Worm (Caenorhabditis elegans) whole organism, L4/young adult: Measurements from ENCODE around the gene best-21.

Experiments used
- W03F9.2 ChIP-seq: fragments of 150-350 bp; optimal IDR thresholded peaks from 2 replicates; lab custom pipeline; 2014; ENCODE audit warnings: missing biosample characterization, missing genetic modification characterization
- dao-5 ChIP-seq: sonication (generic microtip); optimal IDR thresholded peaks from 2 replicates; lab custom pipeline; 2016; ENCODE audit warnings: missing genotype, missing genetic modification characterization, moderate library complexity, missing compliant biosample characterization
- him-1 ChIP-seq: sonication (generic microtip); optimal IDR thresholded peaks from 2 replicates; lab custom pipeline; 2016; ENCODE audit warnings: missing genotype, missing genetic modification reagents, missing genetic modification characterization, missing compliant biosample characterization

The best-21 gene

DNA sequence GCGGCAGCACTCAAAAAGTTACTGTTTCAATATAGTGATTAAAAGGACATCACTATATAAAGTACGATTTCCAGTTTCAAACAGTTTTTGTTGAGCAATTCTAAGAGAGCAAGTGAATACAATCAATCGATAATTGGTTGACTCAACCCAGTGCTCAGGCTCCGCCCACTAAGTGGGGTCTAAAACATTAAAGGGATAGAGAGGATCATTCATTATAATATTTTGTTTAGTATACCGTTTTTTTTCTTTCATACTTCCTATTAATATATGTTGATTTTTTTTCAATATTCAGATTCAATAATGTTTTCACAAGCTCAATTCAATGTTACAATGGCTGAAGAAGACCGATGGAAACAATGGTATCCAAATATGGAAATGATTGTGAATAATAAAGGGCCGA, 21.3 kb downstream of the best-21 start, which contains the start of gene tbx-39:
Gene tbx-39 (plus strand): TSS at position 301 of the 400 bp plus-strand sequence.
- no peak for TF ChIP-seq W03F9.2 (tag; lab: Kevin White, UChicago)
- no peak for TF ChIP-seq him-1 (tag; lab: Kevin White, UChicago)
- no peak for TF ChIP-seq dao-5

DNA sequence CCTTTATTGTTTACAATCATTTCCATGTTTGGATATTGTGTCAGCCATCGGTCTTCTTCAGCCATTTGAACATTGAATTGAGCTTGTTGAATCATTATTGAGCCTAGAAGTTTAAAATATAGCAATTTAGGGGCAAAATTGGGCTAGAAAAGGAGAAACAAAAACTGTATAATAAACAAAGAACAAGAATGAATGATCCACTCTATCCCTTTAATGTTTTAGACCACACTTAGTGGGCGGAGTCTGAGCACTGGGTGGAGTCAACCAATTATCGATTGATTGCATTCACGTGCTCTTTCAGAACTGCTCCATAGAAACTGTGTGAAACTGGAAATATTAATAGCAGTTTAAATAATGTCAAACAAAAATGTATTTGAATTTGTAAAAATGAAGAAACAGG, 25.8 kb downstream of the best-21 start, which contains the start of gene tbx-40:
Gene tbx-40 (minus strand): TSS at position 101 of the 400 bp plus-strand sequence.
- TF ChIP-seq dao-5 = no peak
- TF ChIP-seq W03F9.2 (tag; lab: Kevin White, UChicago) = no peak
- TF ChIP-seq him-1 (tag; lab: Kevin White, UChicago) = no peak

DNA sequence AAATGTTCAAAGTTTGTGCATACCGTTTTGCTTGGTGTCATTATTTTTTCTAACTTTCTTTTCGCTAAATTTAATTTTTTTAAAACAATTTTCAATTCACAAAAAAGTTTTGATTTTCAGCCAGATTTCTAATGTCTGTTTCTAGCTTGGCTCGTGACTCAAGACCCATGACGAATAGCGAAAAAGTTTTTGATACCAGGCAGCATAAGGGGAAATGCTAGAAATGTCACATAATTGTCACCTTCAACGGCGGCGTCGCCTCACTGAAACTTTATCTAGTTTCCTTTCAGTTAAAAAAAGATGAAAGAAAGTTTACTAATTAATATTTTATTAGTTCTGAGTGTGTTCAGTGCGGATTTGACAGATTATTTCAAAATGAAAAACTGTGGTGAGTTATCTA, 34.5 kb downstream of the best-21 start, which contains the start of gene irld-59:
Gene irld-59 (plus strand): TSS at position 301 of the 400 bp plus-strand sequence.
- TF ChIP-seq W03F9.2 (tag; lab: Kevin White, UChicago) (no peak), dao-5 (no peak), him-1 (tag; lab: Kevin White, UChicago) (no peak)
